Worm (Caenorhabditis elegans) whole organism, mixed stage, embryonic: Measurements from ENCODE around the gene zfp-3.

Source experiments
- M03D4.4 ChIP-seq: sonication (generic microtip); optimal IDR thresholded peaks from 2 replicates; lab custom pipeline; 2017; ENCODE audit warnings: mild to moderate bottlenecking, missing genetic modification characterization, missing compliant biosample characterization
- bed-3 ChIP-seq: fragments of 200-800 bp; sonication (Bioruptor generic); optimal IDR thresholded peaks from 3 replicates; lab custom pipeline; 2018; ENCODE audit warnings: mild to moderate bottlenecking, missing genetic modification characterization, moderate library complexity, missing compliant biosample characterization
- blmp-1 ChIP-seq: fragments of 150-350 bp; optimal IDR thresholded peaks from 2 replicates; lab custom pipeline; 2014; ENCODE audit warnings: missing biosample characterization, missing genetic modification characterization
- ceh-39 ChIP-seq: fragments of 150-350 bp; optimal IDR thresholded peaks from 2 replicates; lab custom pipeline; 2014; ENCODE audit warnings: missing biosample characterization, missing genetic modification characterization
- ceh-43 ChIP-seq: fragments of 200-800 bp; sonication (Bioruptor generic); optimal IDR thresholded peaks from 2 replicates; lab custom pipeline; 2018; ENCODE audit warnings: mild to moderate bottlenecking, missing genetic modification characterization, moderate library complexity, missing compliant biosample characterization
- ceh-83 ChIP-seq: fragments of 200-800 bp; sonication (Bioruptor generic); optimal IDR thresholded peaks from 2 replicates; lab custom pipeline; 2018; ENCODE audit warnings: mild to moderate bottlenecking, missing genetic modification characterization, missing compliant biosample characterization
- ces-1 ChIP-seq: fragments of 150-350 bp; optimal IDR thresholded peaks from 2 replicates; lab custom pipeline; 2014; ENCODE audit warnings: missing biosample characterization, missing genetic modification reagents, missing genetic modification characterization
- cnd-1 ChIP-seq: fragments of 200-800 bp; sonication (Bioruptor generic); optimal IDR thresholded peaks from 2 replicates; lab custom pipeline; 2018; ENCODE audit warnings: mild to moderate bottlenecking, missing genetic modification characterization, missing compliant biosample characterization
- drap-1 ChIP-seq: fragments of 200-800 bp; sonication (Bioruptor generic); optimal IDR thresholded peaks from 3 replicates; lab custom pipeline; 2018; ENCODE audit warnings: mild to moderate bottlenecking, missing genetic modification characterization, missing compliant biosample characterization
- elt-3 ChIP-seq: fragments of 150-350 bp; optimal IDR thresholded peaks from 2 replicates; lab custom pipeline; 2014; ENCODE audit warnings: missing biosample characterization, missing genetic modification characterization
- ham-2 ChIP-seq: fragments of 200-800 bp; sonication (Bioruptor generic); optimal IDR thresholded peaks from 2 replicates; lab custom pipeline; 2018; ENCODE audit warnings: mild to moderate bottlenecking, missing genetic modification characterization, missing compliant biosample characterization
- hlh-1 ChIP-seq: fragments of 150-350 bp; optimal IDR thresholded peaks from 2 replicates; lab custom pipeline; 2014; ENCODE audit warnings: missing biosample characterization, missing genetic modification reagents, missing genetic modification characterization
- lin-13 ChIP-seq: fragments of 150-350 bp; optimal IDR thresholded peaks from 2 replicates; lab custom pipeline; 2014; ENCODE audit warnings: missing biosample characterization, missing genetic modification characterization
- lin-32 ChIP-seq: fragments of 200-800 bp; sonication (Bioruptor generic); optimal IDR thresholded peaks from 2 replicates; lab custom pipeline; 2018; ENCODE audit warnings: mild to moderate bottlenecking, missing genetic modification characterization, missing compliant biosample characterization
- lsy-2 ChIP-seq: fragments of 150-350 bp; optimal IDR thresholded peaks from 2 replicates; lab custom pipeline; 2014; ENCODE audit warnings: missing biosample characterization, missing genetic modification characterization
- mab-5 ChIP-seq: fragments of 150-350 bp; optimal IDR thresholded peaks from 2 replicates; lab custom pipeline; 2014; ENCODE audit warnings: missing biosample characterization, missing genetic modification characterization
- mep-1 ChIP-seq: fragments of 150-350 bp; optimal IDR thresholded peaks from 2 replicates; lab custom pipeline; 2017; ENCODE audit warnings: missing biosample characterization, missing genetic modification reagents, missing genetic modification characterization, inconsistent platforms
- mls-2 ChIP-seq: sonication (generic microtip); optimal IDR thresholded peaks from 2 replicates; lab custom pipeline; 2016; ENCODE audit warnings: mild to moderate bottlenecking, missing genetic modification characterization, moderate library complexity, missing compliant biosample characterization
- nhr-12 ChIP-seq: fragments of 150-350 bp; optimal IDR thresholded peaks from 2 replicates; lab custom pipeline; 2014; ENCODE audit warnings: missing biosample characterization, missing genetic modification characterization
- nhr-237 ChIP-seq: fragments of 150-350 bp; optimal IDR thresholded peaks from 2 replicates; lab custom pipeline; 2014; ENCODE audit warnings: missing biosample characterization, missing genetic modification characterization
- nhr-28 ChIP-seq: fragments of 150-350 bp; optimal IDR thresholded peaks from 2 replicates; lab custom pipeline; 2014; ENCODE audit warnings: missing biosample characterization, missing genetic modification characterization
- nhr-76 ChIP-seq: sonication (generic microtip); optimal IDR thresholded peaks from 2 replicates; lab custom pipeline; 2017; ENCODE audit warnings: missing biosample characterization, missing genetic modification characterization
- pha-4 ChIP-seq: fragments of 150-350 bp; optimal IDR thresholded peaks from 2 replicates; lab custom pipeline; 2018; ENCODE audit warnings: missing biosample characterization, missing genetic modification reagents, missing genetic modification characterization
- sem-2 ChIP-seq: fragments of 200-800 bp; sonication (Bioruptor generic); optimal IDR thresholded peaks from 2 replicates; lab custom pipeline; 2018; ENCODE audit warnings: mild to moderate bottlenecking, missing genetic modification characterization, missing compliant biosample characterization
- snpc-4 ChIP-seq: fragments of 150-350 bp; optimal IDR thresholded peaks from 2 replicates; lab custom pipeline; 2014; ENCODE audit warnings: missing biosample characterization, missing genetic modification characterization
- sptf-1 ChIP-seq: sonication (generic microtip); optimal IDR thresholded peaks from 2 replicates; lab custom pipeline; 2017; ENCODE audit warnings: mild to moderate bottlenecking, missing genetic modification characterization, moderate library complexity, missing compliant biosample characterization
- tbx-8 ChIP-seq: fragments of 200-800 bp; sonication (Bioruptor generic); optimal IDR thresholded peaks from 2 replicates; lab custom pipeline; 2018; ENCODE audit warnings: mild to moderate bottlenecking, missing genetic modification characterization, moderate library complexity, missing compliant biosample characterization
- unc-120 ChIP-seq: sonication (generic microtip); optimal IDR thresholded peaks from 2 replicates; lab custom pipeline; 2017; ENCODE audit warnings: missing genetic modification characterization, missing compliant biosample characterization; ENCODE audit not compliant: poor library complexity, severe bottlenecking
- unc-39 ChIP-seq: fragments of 150-350 bp; optimal IDR thresholded peaks from 2 replicates; lab custom pipeline; 2014; ENCODE audit warnings: missing biosample characterization, missing genetic modification characterization
- unc-62 ChIP-seq: fragments of 150-350 bp; optimal IDR thresholded peaks from 2 replicates; lab custom pipeline; 2014; ENCODE audit warnings: missing biosample characterization, missing genetic modification reagents, missing genetic modification characterization
- zip-8 ChIP-seq: fragments of 150-350 bp; optimal IDR thresholded peaks from 2 replicates; lab custom pipeline; 2014; ENCODE audit warnings: missing biosample characterization, missing genetic modification characterization
- ztf-11 ChIP-seq: fragments of 150-350 bp; optimal IDR thresholded peaks from 2 replicates; lab custom pipeline; 2014; ENCODE audit warnings: missing biosample characterization, missing genetic modification characterization

zfp-3 gene

DNA sequence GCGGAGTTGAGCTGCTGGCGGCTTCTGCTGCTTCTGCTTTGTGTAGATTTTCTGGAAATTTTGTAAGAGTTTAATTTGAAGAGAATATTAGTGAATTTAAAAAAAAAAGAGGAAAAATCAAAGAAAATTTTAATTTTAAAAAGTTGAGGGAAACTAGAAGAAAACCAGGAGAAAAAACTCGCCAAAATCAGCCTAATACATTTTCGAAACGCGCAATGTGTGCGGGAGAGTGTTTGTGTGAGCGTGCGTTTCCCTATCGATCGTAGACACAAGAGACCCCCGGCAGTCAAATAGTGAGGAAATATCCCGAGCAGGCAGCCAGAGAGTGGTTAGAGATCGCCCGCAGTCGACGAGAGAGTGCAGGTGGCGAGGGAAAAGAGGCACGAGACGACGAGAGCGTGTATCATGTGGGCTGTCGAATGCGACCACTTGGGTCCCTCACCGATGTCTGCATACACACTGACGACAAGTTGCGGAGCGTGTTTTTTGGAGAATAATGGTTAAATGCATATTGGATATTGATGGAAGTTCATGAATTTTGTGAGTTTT is at the start of gene zfp-3:
Gene zfp-3, minus strand, starts transcription at position 51 of the 549 bp plus-strand sequence.
- TF ChIP-seq unc-120 (tag; lab: Kevin White, UChicago), result peak; percentile 60
- TF ChIP-seq lin-13 (tag; lab: Kevin White, UChicago), result peak; percentile 92
- no peak for TF ChIP-seq blmp-1 (tag; lab: Kevin White, UChicago)
- TF ChIP-seq lsy-2 (tag; lab: Kevin White, UChicago), result peak; percentile 44
- no peak for TF ChIP-seq ceh-83 (GFP tag; lab: Kevin White, UChicago)
- TF ChIP-seq mep-1 (tag; lab: Kevin White, UChicago), result peak; percentile 83
- TF ChIP-seq hlh-1 (tag; lab: Kevin White, UChicago), result peak; percentile 63
- TF ChIP-seq ces-1, result peak; percentile 83
- no peak for TF ChIP-seq bed-3 (GFP tag; lab: Kevin White, UChicago)
- TF ChIP-seq pha-4 (tag; lab: Kevin White, UChicago), result peak; percentile 93
- TF ChIP-seq sptf-1, result peak; percentile 66
- peak; percentile 72 for TF ChIP-seq unc-62 (GFP tag; lab: Kevin White, UChicago)
- TF ChIP-seq ztf-11, result peak; percentile 55
- peak; percentile 90 for TF ChIP-seq nhr-237 (tag; lab: Kevin White, UChicago)
- peak; percentile 37 for TF ChIP-seq M03D4.4 (tag; lab: Kevin White, UChicago)
- peak; percentile 98 for TF ChIP-seq ceh-39 (tag; lab: Kevin White, UChicago)
- no peak for TF ChIP-seq cnd-1 (tag; lab: Kevin White, UChicago)
- TF ChIP-seq snpc-4 (tag; lab: Kevin White, UChicago), result no peak
- peak; percentile 69 for TF ChIP-seq mls-2
- peak; percentile 45 for TF ChIP-seq drap-1
- no peak for TF ChIP-seq sem-2

DNA sequence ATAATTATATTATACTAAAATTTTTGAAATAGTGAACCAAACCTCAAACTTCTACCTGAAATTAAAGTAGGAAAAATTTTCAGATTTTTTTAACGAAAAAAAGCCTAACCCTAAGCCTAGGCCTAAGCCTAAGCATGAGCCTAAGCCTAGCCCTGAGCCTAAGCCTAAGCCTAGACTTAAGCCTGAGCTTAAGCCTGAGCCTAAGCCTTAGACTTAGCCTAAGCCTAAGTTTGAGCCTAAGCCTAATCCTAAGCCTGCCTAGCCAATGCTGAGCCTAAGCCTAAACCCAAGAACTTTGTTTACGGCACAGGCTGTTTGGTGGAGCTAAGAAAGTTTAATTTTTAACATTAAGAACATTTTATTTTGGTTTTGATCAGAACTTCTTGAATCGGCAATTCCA is 49.5 kb upstream of the zfp-3 start:
- TF ChIP-seq pha-4 (tag; lab: Kevin White, UChicago) (no peak), nhr-76 (tag; lab: Kevin White, UChicago) (no peak), unc-62 (GFP tag; lab: Kevin White, UChicago) (no peak), mab-5 (tag; lab: Kevin White, UChicago) (no peak), nhr-12 (tag; lab: Kevin White, UChicago) (no peak), ces-1 (no peak), ztf-11 (no peak), sem-2 (no peak), lin-32 (GFP tag; lab: Kevin White, UChicago) (no peak), drap-1 (no peak), unc-39 (tag; lab: Kevin White, UChicago) (no peak)

DNA sequence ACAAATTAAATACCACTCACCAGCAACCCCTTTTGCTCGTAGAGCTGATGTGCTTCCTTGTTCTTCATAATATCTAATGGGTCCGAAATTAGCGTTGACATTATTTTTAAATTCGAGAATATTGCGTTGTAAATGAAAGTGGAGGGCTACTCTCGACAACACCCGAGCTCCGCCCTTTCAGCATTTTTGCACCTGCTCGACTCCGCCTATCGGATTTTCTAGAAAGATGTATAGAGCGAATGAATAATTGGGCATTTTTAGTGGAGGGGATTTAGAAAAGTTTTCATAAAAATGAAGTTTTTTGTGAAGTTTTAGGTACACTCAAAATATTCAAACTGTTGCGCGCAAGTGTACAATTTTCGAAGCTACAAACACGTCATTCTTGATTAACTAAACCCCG is 47.8 kb upstream of the zfp-3 start, which contains the start of gene F09E10.5:
Gene F09E10.5, minus strand, starts transcription at position 101 of the 400 bp plus-strand sequence.
- TF ChIP-seq sptf-1, result no peak
- TF ChIP-seq drap-1, result no peak
- TF ChIP-seq ces-1, result no peak
- TF ChIP-seq unc-39 (tag; lab: Kevin White, UChicago), result no peak
- no peak for TF ChIP-seq ztf-11
- TF ChIP-seq cnd-1 (tag; lab: Kevin White, UChicago), result no peak
- TF ChIP-seq mep-1 (tag; lab: Kevin White, UChicago), result no peak
- no peak for TF ChIP-seq mls-2
- TF ChIP-seq unc-120 (tag; lab: Kevin White, UChicago), result no peak

ce11 chrX:1492174-1492573 is 45.7 kb upstream of the zfp-3 start:
- TF ChIP-seq snpc-4 (tag; lab: Kevin White, UChicago) (no peak), elt-3 (tag; lab: Kevin White, UChicago) (no peak), zip-8 (tag; lab: Kevin White, UChicago) (no peak), unc-62 (GFP tag; lab: Kevin White, UChicago) (no peak)

- TF ChIP-seq mls-2 (no peak), tbx-8 (no peak), snpc-4 (tag; lab: Kevin White, UChicago) (no peak), unc-62 (GFP tag; lab: Kevin White, UChicago) (no peak), nhr-28 (tag; lab: Kevin White, UChicago) (no peak)
Observed at ce11 chrX:1491036-1491435, 44.6 kb upstream of the zfp-3 start.

DNA sequence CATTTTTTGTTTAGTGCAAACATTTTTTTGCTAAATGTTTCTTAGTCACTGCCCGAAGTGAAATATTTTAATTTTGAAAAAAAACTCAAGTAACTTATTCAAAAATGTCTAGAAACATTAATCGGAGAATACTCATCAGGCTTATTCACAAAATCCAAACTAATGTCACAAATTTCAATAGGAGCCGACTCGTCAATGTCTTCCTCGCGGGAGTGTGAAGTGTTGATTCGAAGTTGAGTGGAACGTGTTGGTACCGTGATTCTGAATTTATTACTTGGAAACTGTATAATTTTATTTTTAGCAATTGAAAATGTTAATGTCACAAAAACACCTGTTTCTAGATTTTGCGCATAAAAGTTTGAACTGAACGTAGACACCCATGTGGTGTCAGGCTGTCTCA is 43.1 kb upstream of the zfp-3 start:
- TF ChIP-seq lin-13 (tag; lab: Kevin White, UChicago) (no peak), mab-5 (tag; lab: Kevin White, UChicago) (no peak), M03D4.4 (tag; lab: Kevin White, UChicago) (no peak), lsy-2 (tag; lab: Kevin White, UChicago) (no peak), sem-2 (no peak), unc-120 (tag; lab: Kevin White, UChicago) (no peak), unc-39 (tag; lab: Kevin White, UChicago) (no peak), nhr-28 (tag; lab: Kevin White, UChicago) (no peak), zip-8 (tag; lab: Kevin White, UChicago) (no peak), unc-62 (GFP tag; lab: Kevin White, UChicago) (no peak), mep-1 (tag; lab: Kevin White, UChicago) (no peak), ceh-83 (GFP tag; lab: Kevin White, UChicago) (no peak), ceh-43 (GFP tag; lab: Kevin White, UChicago) (no peak), ham-2 (no peak), pha-4 (tag; lab: Kevin White, UChicago) (no peak), tbx-8 (no peak), sptf-1 (no peak), cnd-1 (tag; lab: Kevin White, UChicago) (no peak)
